Worm (Caenorhabditis elegans) whole organism, young adult: ENCODE results near the gene fbxb-53.

Source experiments
- egl-18 ChIP-seq: fragments of 200-800 bp; sonication (Bioruptor generic); IDR thresholded peaks from 2 replicates; pipeline ENCODE4 v1.3.6; 2022; ENCODE audit warnings: missing genetic modification reagents, missing genetic modification characterization, missing compliant biosample characterization
- hlh-12 ChIP-seq: sonication (generic microtip); optimal IDR thresholded peaks from 2 replicates; lab custom pipeline; 2016; ENCODE audit warnings: missing genetic modification characterization, missing compliant biosample characterization
- lsl-1 ChIP-seq: fragments of 200-800 bp; sonication (Bioruptor generic); optimal IDR thresholded peaks from 2 replicates; lab custom pipeline; 2018; ENCODE audit warnings: mild to moderate bottlenecking, missing genetic modification characterization, moderate library complexity, missing compliant biosample characterization
- snpc-4 ChIP-seq, 5 experiments: fragments of 150-350 bp in 1 of 5; sonication (generic microtip) in 4 of 5; optimal IDR thresholded peaks; 2 replicates each; lab custom pipeline; 2014 to 2018; ENCODE audit warnings: missing genetic modification characterization in 5 of 5, missing biosample characterization in 3 of 5, antibody characterized with exemption in 2 of 5, mild to moderate bottlenecking in 2 of 5, missing compliant biosample characterization in 2 of 5, missing genotype in 2 of 5, moderate library complexity in 2 of 5, missing genetic modification reagents in 1 of 5

DNA sequence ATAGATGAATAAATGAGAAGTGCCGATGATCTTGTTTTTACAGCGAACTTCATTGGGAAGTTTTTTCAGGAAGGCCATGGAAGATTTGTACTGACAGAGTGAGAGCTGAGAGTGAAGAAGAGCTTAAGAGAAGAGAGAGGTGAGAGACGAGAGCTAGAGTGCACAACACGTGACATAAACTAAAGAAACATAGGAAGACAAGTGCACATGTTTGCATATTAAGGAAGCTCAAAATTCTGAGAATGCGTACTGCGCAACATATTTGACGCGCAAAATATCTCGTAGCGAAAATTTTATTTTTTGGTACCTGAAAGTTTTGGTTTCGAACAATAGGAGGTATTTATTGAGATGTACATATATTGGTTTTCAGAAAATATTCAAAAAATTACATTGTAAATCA lies 51.5 kb downstream of the fbxb-53 start, which contains the start of gene C08F1.8:
- TF ChIP-seq hlh-12 (tag; lab: Kevin White, UChicago) (no peak), lsl-1 (GFP tag; lab: Kevin White, UChicago) (no peak), egl-18 (no peak), snpc-4 (GFP tag; optimal IDR thresholded peaks at IDR 0.05; lab: Kevin White, UChicago) (no peak), snpc-4 (tag; optimal IDR thresholded peaks at IDR 0.05; lab: Kevin White, UChicago) (no peak)
